Worm (Caenorhabditis elegans): ENCODE data around the gene nhr-59.

Gene nhr-59

DNA sequence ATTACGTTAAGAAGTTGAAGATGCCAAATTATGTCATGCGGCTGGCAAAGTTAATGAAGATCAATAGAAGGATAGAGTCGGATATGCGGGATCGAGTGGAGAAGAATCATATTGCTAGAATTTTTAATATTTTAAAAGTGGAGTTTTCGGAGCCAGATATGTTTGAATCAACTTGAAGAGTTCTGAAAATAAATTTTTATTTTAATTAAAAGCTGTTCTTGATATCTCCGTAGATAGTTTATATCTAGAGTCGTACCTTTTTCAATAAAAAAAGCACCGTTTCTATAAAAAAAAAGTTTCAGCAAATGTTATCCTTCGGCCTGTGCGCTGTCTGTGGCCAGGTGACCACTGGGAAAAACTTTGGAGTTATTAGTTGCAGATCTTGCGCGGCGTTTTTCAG lies 44.9 kb downstream of the nhr-59 start, which contains the start of gene nhr-96 (continued):
- TF ChIP-seq B0261.1 (tag; optimal IDR thresholded peaks at IDR 0.05) (no peak), hlh-12 (tag; optimal IDR thresholded peaks at IDR 0.05) (no peak)

DNA sequence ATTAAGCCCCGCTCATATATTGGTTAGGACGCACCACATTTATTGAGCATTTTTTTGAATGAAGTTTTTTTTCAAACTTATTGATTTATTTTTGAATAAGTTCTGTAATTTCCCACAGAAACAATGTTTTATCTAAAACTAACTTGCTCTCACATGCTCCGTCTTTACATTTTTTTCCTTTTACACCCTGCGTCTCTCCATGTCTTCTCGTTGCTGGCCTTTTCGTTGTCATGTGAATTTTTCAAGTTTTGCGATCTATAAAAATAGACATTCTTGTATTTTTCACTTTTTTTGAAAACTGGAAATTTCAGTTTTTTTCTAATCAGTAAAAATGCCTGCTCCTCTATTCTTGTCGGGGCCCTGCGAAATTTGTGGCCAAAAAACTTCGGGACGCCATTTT lies 47.2 kb downstream of the nhr-59 start, which contains the start of gene nhr-134:
Gene nhr-134, plus strand, starts transcription at position 312 of the 400 bp plus-strand sequence.
- TF ChIP-seq F33H1.4 (GFP tag; IDR thresholded peaks at IDR 0.05) (no peak), nhr-80 (tag; optimal IDR thresholded peaks at IDR 0.05) (peak; percentile 4), hlh-12 (tag; optimal IDR thresholded peaks at IDR 0.05) (no peak), pha-4 (tag; optimal IDR thresholded peaks at IDR 0.05) (no peak), attf-5 (GFP tag; optimal IDR thresholded peaks at IDR 0.05) (peak; percentile 34), Y67H2A.10 (GFP tag; conservative IDR thresholded peaks at IDR 0.05) (no peak), D2030.7 (GFP tag; IDR thresholded peaks at IDR 0.05) (no peak), cebp-1 (GFP tag; IDR thresholded peaks at IDR 0.05) (no peak), cebp-1 (tag; optimal IDR thresholded peaks at IDR 0.05) (peak; percentile 25), egrh-3 (GFP tag; IDR thresholded peaks at IDR 0.05) (no peak), hmg-1.2 (GFP tag; IDR thresholded peaks at IDR 0.05) (peak; percentile 52; the same call in 1 of the 2 replicates), madf-8 (GFP tag; conservative IDR thresholded peaks at IDR 0.05) (no peak)

DNA sequence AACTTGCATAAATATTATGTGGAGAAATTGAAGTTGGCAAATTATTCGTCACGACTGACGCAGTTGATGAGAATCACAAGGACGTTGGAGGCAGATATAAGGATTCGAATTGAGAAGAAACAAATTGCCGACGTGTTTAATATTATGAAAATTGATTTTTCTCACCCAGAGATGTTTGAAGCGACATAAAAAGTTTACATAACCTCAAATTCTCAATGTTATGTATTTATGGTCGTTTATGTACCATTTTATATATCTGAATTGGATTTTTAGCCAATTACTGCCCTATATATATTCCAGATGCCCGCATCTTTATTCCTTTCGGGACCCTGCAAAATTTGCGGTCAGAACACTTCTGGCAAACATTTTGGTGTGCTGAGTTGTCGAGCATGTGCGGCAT lies 49.3 kb downstream of the nhr-59 start, which contains the start of gene nhr-126:
Gene nhr-126, plus strand, starts transcription at position 301 of the 400 bp plus-strand sequence.
- TF ChIP-seq nfya-2 (GFP tag; IDR thresholded peaks at IDR 0.05) (no peak), F23B12.7 (tag; optimal IDR thresholded peaks at IDR 0.05; ENCODE audit: insufficient read depth) (no peak), egl-18 (GFP tag; IDR thresholded peaks at IDR 0.05) (no peak), madf-10 (tag; optimal IDR thresholded peaks at IDR 0.05) (no peak), F52B5.7 (tag; optimal IDR thresholded peaks at IDR 0.05) (no peak), attf-3 (GFP tag; conservative IDR thresholded peaks at IDR 0.05) (no peak), hlh-12 (tag; optimal IDR thresholded peaks at IDR 0.05) (no peak), let-526 (GFP tag; IDR thresholded peaks at IDR 0.05) (no peak), ztf-6 (GFP tag; IDR thresholded peaks at IDR 0.05) (no peak), lin-26 (GFP tag; IDR thresholded peaks at IDR 0.05) (no peak), snpc-1.3 (tag; optimal IDR thresholded peaks at IDR 0.05; ENCODE audit: insufficient read depth) (no peak), nhr-179 (tag; optimal IDR thresholded peaks at IDR 0.05) (no peak), aptf-2 (GFP tag; conservative IDR thresholded peaks at IDR 0.05) (no peak), dpff-1 (tag; optimal IDR thresholded peaks at IDR 0.05) (no peak), snpc-1.1 (tag; optimal IDR thresholded peaks at IDR 0.05; ENCODE audit: insufficient read depth) (no peak), D2030.7 (GFP tag; IDR thresholded peaks at IDR 0.05) (no peak), madf-8 (GFP tag; conservative IDR thresholded peaks at IDR 0.05) (no peak), mcd-1 (GFP tag; IDR thresholded peaks at IDR 0.05) (no peak), hmg-20 (GFP tag; IDR thresholded peaks at IDR 0.05) (no peak)

DNA sequence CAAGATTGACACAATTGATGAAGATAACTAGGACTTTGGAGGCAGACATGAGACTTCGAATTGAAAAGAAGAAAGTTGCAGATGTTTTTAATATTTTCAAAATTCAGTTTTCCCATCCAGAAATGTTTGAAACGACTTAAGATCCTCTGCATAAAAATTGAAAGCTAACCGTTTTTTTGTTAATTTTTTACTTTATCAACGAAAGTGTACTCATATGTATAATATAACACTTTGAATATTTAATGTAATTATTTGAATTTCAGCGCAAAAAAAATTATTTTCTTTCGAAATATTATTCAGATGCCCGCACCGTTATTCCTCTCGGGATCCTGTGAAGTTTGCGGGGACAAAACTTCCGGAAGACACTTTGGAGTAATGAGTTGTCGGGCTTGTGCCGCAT lies 51.2 kb downstream of the nhr-59 start, which contains the start of gene nhr-18:
Gene nhr-18, plus strand, starts transcription at position 301 of the 400 bp plus-strand sequence.
- no peak for TF ChIP-seq lin-35 (GFP tag; optimal IDR thresholded peaks at IDR 0.05)
- TF ChIP-seq lin-40 (tag; optimal IDR thresholded peaks at IDR 0.05) = no peak
- TF ChIP-seq athp-1 (tag; optimal IDR thresholded peaks at IDR 0.05) = no peak
- no peak for TF ChIP-seq F55B11.4 (tag; optimal IDR thresholded peaks at IDR 0.05; ENCODE audit: borderline replicate concordance, insufficient read depth)
- no peak for TF ChIP-seq F22D6.2 (tag; optimal IDR thresholded peaks at IDR 0.05)
- TF ChIP-seq hlh-12 (tag; optimal IDR thresholded peaks at IDR 0.05) = no peak
- TF ChIP-seq ztf-18 (tag; optimal IDR thresholded peaks at IDR 0.05) = no peak
- TF ChIP-seq ceh-100 (GFP tag; IDR thresholded peaks at IDR 0.05) = no peak
- TF ChIP-seq sptf-2 (GFP tag; optimal IDR thresholded peaks at IDR 0.05) = no peak
- TF ChIP-seq Y79H2A.3 (GFP tag; conservative IDR thresholded peaks at IDR 0.05) = no peak
- TF ChIP-seq unc-62 (GFP tag; optimal IDR thresholded peaks at IDR 0.05) = no peak
